Worm (Caenorhabditis elegans) whole organism, L3 larva: Measurements from ENCODE around the gene cpg-2.

Source experiments
- R02D3.7 ChIP-seq: fragments of 150-350 bp; optimal IDR thresholded peaks from 2 replicates; lab custom pipeline; 2014; ENCODE audit warnings: missing biosample characterization, missing genetic modification characterization
- ceh-16 ChIP-seq: sonication (generic microtip); optimal IDR thresholded peaks from 2 replicates; lab custom pipeline; 2017; ENCODE audit warnings: missing biosample characterization, missing genetic modification characterization
- ceh-82 ChIP-seq: fragments of 150-350 bp; optimal IDR thresholded peaks from 2 replicates; lab custom pipeline; 2014; ENCODE audit warnings: missing biosample characterization, missing genetic modification characterization
- ceh-9 ChIP-seq: sonication (generic microtip); optimal IDR thresholded peaks from 2 replicates; lab custom pipeline; 2018; ENCODE audit warnings: missing biosample characterization, missing genetic modification characterization
- daf-12 ChIP-seq: fragments of 150-350 bp; optimal IDR thresholded peaks from 2 replicates; lab custom pipeline; 2014; ENCODE audit warnings: missing biosample characterization, missing genetic modification reagents, missing genetic modification characterization
- elt-1 ChIP-seq: fragments of 150-350 bp; optimal IDR thresholded peaks from 2 replicates; lab custom pipeline; 2014; ENCODE audit warnings: missing biosample characterization, missing genetic modification characterization
- elt-2 ChIP-seq: sonication (generic microtip); optimal IDR thresholded peaks from 2 replicates; lab custom pipeline; 2016; ENCODE audit warnings: missing genetic modification reagents, mild to moderate bottlenecking, missing genetic modification characterization, missing compliant biosample characterization
- elt-3 ChIP-seq, 3 experiments: fragments of 150-350 bp in 1 of 3; sonication (generic microtip) in 2 of 3; optimal IDR thresholded peaks; 2 replicates in 2 of 3; 4 replicates in 1 of 3; lab custom pipeline; 2014 to 2017; ENCODE audit warnings: missing biosample characterization in 3 of 3, missing genetic modification characterization in 3 of 3
- eor-1 ChIP-seq, 2 experiments: fragments of 150-350 bp; optimal IDR thresholded peaks; 2 replicates each; lab custom pipeline; 2014 to 2018; ENCODE audit warnings: missing biosample characterization in 2 of 2, missing genetic modification characterization in 2 of 2
- fkh-2 ChIP-seq: fragments of 150-350 bp; optimal IDR thresholded peaks from 2 replicates; lab custom pipeline; 2014; ENCODE audit warnings: missing biosample characterization, missing genetic modification reagents, missing genetic modification characterization
- hmg-11 ChIP-seq: sonication (generic microtip); optimal IDR thresholded peaks from 2 replicates; lab custom pipeline; 2016; ENCODE audit warnings: missing genetic modification characterization, missing compliant biosample characterization
- lin-15B ChIP-seq: fragments of 150-350 bp; optimal IDR thresholded peaks from 2 replicates; lab custom pipeline; 2014; ENCODE audit warnings: missing biosample characterization, missing genetic modification characterization
- lsy-12 ChIP-seq: sonication (generic microtip); optimal IDR thresholded peaks from 2 replicates; lab custom pipeline; 2016; ENCODE audit warnings: mild to moderate bottlenecking, missing genetic modification characterization, missing compliant biosample characterization
- mml-1 ChIP-seq: fragments of 150-350 bp; sonication (generic microtip); optimal IDR thresholded peaks from 3 replicates; lab custom pipeline; 2014; ENCODE audit warnings: missing biosample characterization, missing genetic modification characterization
- nfya-1 ChIP-seq: sonication (generic microtip); optimal IDR thresholded peaks from 2 replicates; lab custom pipeline; 2017; ENCODE audit warnings: missing genetic modification characterization, mild to moderate bottlenecking, missing compliant biosample characterization, antibody characterized with exemption, moderate library complexity; ENCODE audit not compliant: insufficient read depth
- nhr-12 ChIP-seq: fragments of 150-350 bp; optimal IDR thresholded peaks from 2 replicates; lab custom pipeline; 2014; ENCODE audit warnings: missing biosample characterization, missing genetic modification characterization
- nhr-23 ChIP-seq: fragments of 150-350 bp; optimal IDR thresholded peaks from 2 replicates; lab custom pipeline; 2014; ENCODE audit warnings: missing biosample characterization, missing genetic modification reagents, missing genetic modification characterization
- nhr-237 ChIP-seq: fragments of 150-350 bp; optimal IDR thresholded peaks from 2 replicates; lab custom pipeline; 2014; ENCODE audit warnings: missing biosample characterization, missing genetic modification characterization
- nhr-25 ChIP-seq: sonication (generic microtip); optimal IDR thresholded peaks from 2 replicates; lab custom pipeline; 2017; ENCODE audit warnings: missing biosample characterization, missing genetic modification characterization
- nhr-28 ChIP-seq: fragments of 150-350 bp; optimal IDR thresholded peaks from 2 replicates; lab custom pipeline; 2014; ENCODE audit warnings: missing biosample characterization, missing genetic modification characterization
- nhr-43 ChIP-seq: sonication (generic microtip); optimal IDR thresholded peaks from 2 replicates; lab custom pipeline; 2016; ENCODE audit warnings: mild to moderate bottlenecking, missing genetic modification characterization, missing compliant biosample characterization; ENCODE audit not compliant: poor library complexity, severe bottlenecking
- nhr-67 ChIP-seq: fragments of 150-350 bp; optimal IDR thresholded peaks from 2 replicates; lab custom pipeline; 2014; ENCODE audit warnings: missing biosample characterization, missing genetic modification characterization
- pha-4 ChIP-seq: fragments of 150-350 bp; optimal IDR thresholded peaks from 2 replicates; lab custom pipeline; 2014; ENCODE audit warnings: missing biosample characterization, missing genetic modification reagents, missing genetic modification characterization
- sea-2 ChIP-seq: fragments of 150-350 bp; sonication (generic microtip); optimal IDR thresholded peaks from 4 replicates; lab custom pipeline; 2014; ENCODE audit warnings: missing biosample characterization, missing genetic modification reagents, missing genetic modification characterization
- snpc-4 ChIP-seq: fragments of 150-350 bp; optimal IDR thresholded peaks from 2 replicates; lab custom pipeline; 2014; ENCODE audit warnings: missing biosample characterization, missing genetic modification characterization
- tbx-2 ChIP-seq: sonication (generic microtip); optimal IDR thresholded peaks from 2 replicates; lab custom pipeline; 2016; ENCODE audit warnings: mild to moderate bottlenecking, missing genetic modification characterization, missing compliant biosample characterization
- unc-39 ChIP-seq: sonication (generic microtip); optimal IDR thresholded peaks from 4 replicates; lab custom pipeline; 2017; ENCODE audit warnings: missing biosample characterization, missing genetic modification characterization
- unc-62 ChIP-seq: fragments of 150-350 bp; sonication (generic microtip); optimal IDR thresholded peaks from 4 replicates; lab custom pipeline; 2014; ENCODE audit warnings: missing biosample characterization, missing genetic modification reagents, missing genetic modification characterization
- zag-1 ChIP-seq: fragments of 150-350 bp; optimal IDR thresholded peaks from 2 replicates; lab custom pipeline; 2014; ENCODE audit warnings: missing biosample characterization, missing genetic modification characterization
- ztf-11 ChIP-seq: fragments of 150-350 bp; optimal IDR thresholded peaks from 2 replicates; lab custom pipeline; 2014; ENCODE audit warnings: missing biosample characterization, missing genetic modification characterization
- ztf-4 ChIP-seq: fragments of 150-350 bp; optimal IDR thresholded peaks from 2 replicates; lab custom pipeline; 2014; ENCODE audit warnings: missing biosample characterization, missing genetic modification characterization

The cpg-2 gene

DNA sequence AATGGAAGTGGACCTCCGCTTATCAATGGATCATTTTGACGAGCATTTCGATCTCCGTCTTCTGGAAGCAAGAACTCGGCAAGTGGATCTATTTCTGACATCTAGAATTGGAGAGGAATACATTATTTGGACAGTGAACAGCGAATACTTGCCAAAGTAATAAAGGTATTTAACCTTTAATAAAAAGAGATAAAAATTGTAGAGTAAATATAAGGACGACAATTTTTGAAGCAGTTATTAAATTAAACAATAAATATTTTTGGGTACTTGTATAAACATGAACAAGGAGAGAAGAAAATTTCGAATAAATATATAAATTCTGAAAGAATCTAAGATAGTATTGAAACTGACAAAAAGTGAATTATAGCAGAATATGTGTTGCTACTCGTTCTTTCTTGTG, 31.3 kb downstream of the cpg-2 start, which contains the start of gene lin-37:
Gene lin-37, minus strand, starts transcription at position 101 of the 400 bp plus-strand sequence.
- TF ChIP-seq ztf-4 (tag; lab: Kevin White, UChicago) (no peak), unc-39 (tag; lab: Kevin White, UChicago) (no peak), eor-1 (tag; optimal IDR thresholded peaks at IDR 0.05; lab: Kevin White, UChicago) (no peak), nhr-67 (tag; lab: Kevin White, UChicago) (no peak), snpc-4 (tag; lab: Kevin White, UChicago) (no peak), nhr-12 (tag; lab: Kevin White, UChicago) (no peak), lin-15B (tag; lab: Kevin White, UChicago) (no peak), ceh-9 (tag; lab: Kevin White, UChicago) (no peak), elt-1 (tag; lab: Kevin White, UChicago) (no peak), sea-2 (GFP tag; lab: Kevin White, UChicago) (no peak), lsy-12 (no peak), nfya-1 (tag; lab: Kevin White, UChicago) (no peak), daf-12 (tag; lab: Kevin White, UChicago) (no peak), nhr-237 (no peak), elt-3 (tag; optimal IDR thresholded peaks at IDR 0.05; lab: Kevin White, UChicago) (no peak), ztf-11 (tag; lab: Kevin White, UChicago) (no peak), zag-1 (no peak), nhr-28 (tag; lab: Kevin White, UChicago) (no peak)

DNA sequence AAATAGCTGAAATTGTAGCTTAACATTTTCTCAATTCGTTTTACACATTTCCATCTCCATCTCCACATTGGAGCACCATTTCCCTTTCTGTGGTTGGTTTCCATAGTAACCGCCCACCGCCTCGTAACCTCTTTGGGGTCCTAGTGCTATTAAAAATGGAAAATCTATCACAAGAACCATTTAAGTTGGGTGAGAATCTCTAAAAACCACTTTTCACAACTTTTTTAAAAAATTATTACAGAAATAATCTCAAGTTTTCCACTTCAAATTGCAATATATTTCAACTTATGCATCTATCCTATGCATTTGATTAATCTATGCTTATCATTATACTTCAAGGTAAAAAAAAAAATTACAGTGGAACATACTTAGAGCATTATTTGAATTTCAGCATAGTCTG, 33.8 kb downstream of the cpg-2 start, which contains the start of gene tmem-17:
Gene tmem-17, plus strand, starts transcription at position 301 of the 400 bp plus-strand sequence.
- TF ChIP-seq ceh-16 (tag; lab: Kevin White, UChicago): no peak
- TF ChIP-seq ztf-11 (tag; lab: Kevin White, UChicago): no peak
- no peak for TF ChIP-seq nhr-67 (tag; lab: Kevin White, UChicago)
- no peak for TF ChIP-seq R02D3.7 (tag; lab: Kevin White, UChicago)
- TF ChIP-seq nhr-237: no peak
- no peak for TF ChIP-seq fkh-2 (tag; lab: Kevin White, UChicago)

DNA sequence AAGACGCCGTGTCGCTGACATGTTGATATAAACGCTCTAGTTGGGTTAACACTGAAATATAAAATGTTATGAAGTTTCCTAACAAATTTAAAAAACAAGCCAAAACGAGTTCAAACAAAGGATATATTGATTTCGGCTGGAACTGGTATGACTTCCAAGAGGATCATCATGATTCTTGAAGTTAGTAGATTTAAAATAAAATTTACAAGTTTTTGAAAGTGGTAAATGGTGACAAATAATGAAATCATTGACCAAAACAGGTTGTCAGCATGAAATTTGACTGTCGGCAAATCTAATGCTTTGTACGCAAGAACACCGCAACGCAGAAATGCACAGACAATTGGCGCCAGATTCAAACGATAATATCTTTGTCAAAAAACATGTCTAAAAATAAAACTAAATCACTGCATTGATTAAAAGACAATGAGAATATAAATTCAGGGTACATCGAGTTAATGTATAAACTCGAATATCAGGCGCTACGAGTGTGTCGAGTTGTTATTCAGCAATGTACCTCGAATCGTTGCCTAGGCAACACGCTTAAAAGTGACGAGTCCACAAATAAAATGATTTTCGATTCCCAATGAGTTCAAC, 35.2 kb downstream of the cpg-2 start, which contains the start of the genes ubc-18 and R01H2.8:
Gene ubc-18, minus strand, starts transcription at position 51 of the 594 bp plus-strand sequence.
Gene R01H2.8, plus strand, starts transcription at position 544 of the 594 bp plus-strand sequence.
- TF ChIP-seq snpc-4 (tag; lab: Kevin White, UChicago) (peak; percentile 32), lin-15B (tag; lab: Kevin White, UChicago) (peak; percentile 52), nhr-28 (tag; lab: Kevin White, UChicago) (no peak), hmg-11 (tag; lab: Kevin White, UChicago) (peak; percentile 55), nhr-25 (tag; lab: Kevin White, UChicago) (no peak), nhr-23 (tag; lab: Kevin White, UChicago) (peak; percentile 25), nfya-1 (tag; lab: Kevin White, UChicago) (peak; percentile 46), ceh-82 (tag; lab: Kevin White, UChicago) (no peak), pha-4 (peak; percentile 69)

DNA sequence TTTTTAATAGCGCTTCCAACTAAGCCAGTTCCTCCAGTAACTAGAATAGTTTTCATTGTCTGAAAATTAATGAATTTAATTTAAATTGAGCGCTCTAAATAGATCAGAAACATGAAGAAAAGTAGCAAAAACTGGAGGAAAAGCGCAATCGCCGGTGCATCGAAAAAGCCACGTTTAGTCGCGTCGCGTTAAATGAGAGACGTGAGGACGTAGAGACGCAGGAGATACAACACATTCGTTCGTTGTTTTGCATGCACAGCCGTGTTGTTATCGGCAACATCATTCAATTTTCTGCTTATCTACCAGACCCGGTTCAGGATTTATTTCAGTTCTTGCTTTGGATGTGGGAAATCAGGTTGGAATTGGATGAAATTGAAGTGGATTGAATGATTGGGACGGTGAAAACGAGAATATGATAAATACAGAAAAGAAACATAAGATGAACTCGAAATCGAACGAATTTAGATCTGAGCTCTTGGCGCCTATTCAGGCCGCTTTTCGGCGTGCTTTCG, 36.3 kb downstream of the cpg-2 start, which contains the start of gene ger-1:
Gene ger-1, minus strand, starts transcription at position 93 of the 512 bp plus-strand sequence.
- no peak for TF ChIP-seq ceh-82 (tag; lab: Kevin White, UChicago)
- no peak for TF ChIP-seq hmg-11 (tag; lab: Kevin White, UChicago)
- TF ChIP-seq sea-2 (GFP tag; lab: Kevin White, UChicago): no peak
- TF ChIP-seq mml-1 (tag; lab: Kevin White, UChicago): no peak
- no peak for TF ChIP-seq tbx-2 (tag; lab: Kevin White, UChicago)
- no peak for TF ChIP-seq unc-62 (GFP tag; lab: Kevin White, UChicago)
- no peak for TF ChIP-seq ztf-11 (tag; lab: Kevin White, UChicago)
- peak; percentile 23 for TF ChIP-seq elt-2 (tag; lab: Kevin White, UChicago)
- TF ChIP-seq, all 47 proteins: peak for 1

DNA sequence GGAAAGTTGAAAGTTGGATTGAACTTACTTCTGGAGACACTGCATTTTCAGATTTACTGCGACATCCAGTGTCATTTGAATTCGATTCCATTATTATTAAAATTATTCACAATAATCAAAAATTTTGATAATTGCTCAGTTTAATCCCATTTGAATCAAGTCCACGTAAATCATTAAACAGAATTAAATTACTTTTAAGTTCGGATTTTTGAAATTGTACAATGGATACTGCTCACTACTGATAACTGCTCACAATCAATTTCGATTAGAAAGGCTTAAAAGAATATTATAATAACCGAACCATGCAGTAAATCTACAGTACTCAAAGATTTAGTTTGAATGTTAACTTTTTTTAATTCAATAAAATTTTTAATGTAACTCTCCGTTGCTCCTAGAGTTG, 39.6 kb downstream of the cpg-2 start, which contains the start of gene R01H2.4:
Gene R01H2.4, minus strand, starts transcription at position 101 of the 400 bp plus-strand sequence.
- TF ChIP-seq eor-1 (tag; optimal IDR thresholded peaks at IDR 0.05; lab: Kevin White, UChicago) (no peak), elt-1 (tag; lab: Kevin White, UChicago) (no peak), unc-39 (tag; lab: Kevin White, UChicago) (no peak), mml-1 (tag; lab: Kevin White, UChicago) (no peak), ztf-11 (tag; lab: Kevin White, UChicago) (no peak), nhr-43 (tag; lab: Kevin White, UChicago) (no peak), pha-4 (no peak), nfya-1 (tag; lab: Kevin White, UChicago) (no peak), lsy-12 (no peak), elt-2 (tag; lab: Kevin White, UChicago) (no peak), tbx-2 (tag; lab: Kevin White, UChicago) (no peak)
